Worm (Caenorhabditis elegans) whole organism, L3 larva: Measurements from ENCODE around the gene mans-2.

Experiments used
- ZK546.5 ChIP-seq: sonication (generic microtip); optimal IDR thresholded peaks from 2 replicates; lab custom pipeline; 2017; ENCODE audit warnings: missing biosample characterization, missing genetic modification characterization
- ceh-16 ChIP-seq: sonication (generic microtip); optimal IDR thresholded peaks from 2 replicates; lab custom pipeline; 2017; ENCODE audit warnings: missing biosample characterization, missing genetic modification characterization
- ceh-28 ChIP-seq: fragments of 150-350 bp; optimal IDR thresholded peaks from 2 replicates; lab custom pipeline; 2014; ENCODE audit warnings: missing biosample characterization, missing genetic modification reagents, missing genetic modification characterization
- daf-12 ChIP-seq: fragments of 150-350 bp; optimal IDR thresholded peaks from 2 replicates; lab custom pipeline; 2014; ENCODE audit warnings: missing biosample characterization, missing genetic modification reagents, missing genetic modification characterization
- egl-27 ChIP-seq: sonication (generic microtip); optimal IDR thresholded peaks from 4 replicates; lab custom pipeline; 2017; ENCODE audit warnings: missing biosample characterization, missing genetic modification reagents, missing genetic modification characterization
- egl-5 ChIP-seq: fragments of 150-350 bp; optimal IDR thresholded peaks from 2 replicates; lab custom pipeline; 2017; ENCODE audit warnings: missing biosample characterization, missing genetic modification reagents, missing genetic modification characterization, inconsistent platforms
- elt-1 ChIP-seq: fragments of 150-350 bp; optimal IDR thresholded peaks from 2 replicates; lab custom pipeline; 2014; ENCODE audit warnings: missing biosample characterization, missing genetic modification characterization
- elt-2 ChIP-seq: sonication (generic microtip); optimal IDR thresholded peaks from 2 replicates; lab custom pipeline; 2016; ENCODE audit warnings: missing genetic modification reagents, mild to moderate bottlenecking, missing genetic modification characterization, missing compliant biosample characterization
- eor-1 ChIP-seq, 2 experiments: fragments of 150-350 bp; optimal IDR thresholded peaks; 2 replicates each; lab custom pipeline; 2014 to 2018; ENCODE audit warnings: missing biosample characterization in 2 of 2, missing genetic modification characterization in 2 of 2
- fkh-10 ChIP-seq: sonication (generic microtip); optimal IDR thresholded peaks from 2 replicates; lab custom pipeline; 2017; ENCODE audit warnings: missing biosample characterization, missing genetic modification reagents, missing genetic modification characterization
- fkh-2 ChIP-seq: fragments of 150-350 bp; optimal IDR thresholded peaks from 2 replicates; lab custom pipeline; 2014; ENCODE audit warnings: missing biosample characterization, missing genetic modification reagents, missing genetic modification characterization
- fos-1 ChIP-seq: fragments of 150-350 bp; optimal IDR thresholded peaks from 2 replicates; lab custom pipeline; 2014; ENCODE audit warnings: missing biosample characterization, missing genetic modification characterization
- jun-1 ChIP-seq: fragments of 150-350 bp; optimal IDR thresholded peaks from 2 replicates; lab custom pipeline; 2014; ENCODE audit warnings: missing biosample characterization, missing genetic modification reagents, missing genetic modification characterization
- lin-15B ChIP-seq: fragments of 150-350 bp; optimal IDR thresholded peaks from 2 replicates; lab custom pipeline; 2014; ENCODE audit warnings: missing biosample characterization, missing genetic modification characterization
- lin-39 ChIP-seq: fragments of 150-350 bp; optimal IDR thresholded peaks from 2 replicates; lab custom pipeline; 2018; ENCODE audit warnings: missing biosample characterization, missing genetic modification reagents, missing genetic modification characterization
- lsy-12 ChIP-seq: sonication (generic microtip); optimal IDR thresholded peaks from 2 replicates; lab custom pipeline; 2016; ENCODE audit warnings: mild to moderate bottlenecking, missing genetic modification characterization, missing compliant biosample characterization
- nfya-1 ChIP-seq: sonication (generic microtip); optimal IDR thresholded peaks from 2 replicates; lab custom pipeline; 2017; ENCODE audit warnings: missing genetic modification characterization, mild to moderate bottlenecking, missing compliant biosample characterization, antibody characterized with exemption, moderate library complexity; ENCODE audit not compliant: insufficient read depth
- nhr-11 ChIP-seq: fragments of 150-350 bp; optimal IDR thresholded peaks from 2 replicates; lab custom pipeline; 2014; ENCODE audit warnings: missing biosample characterization, missing genetic modification characterization
- nhr-237 ChIP-seq: fragments of 150-350 bp; optimal IDR thresholded peaks from 2 replicates; lab custom pipeline; 2014; ENCODE audit warnings: missing biosample characterization, missing genetic modification characterization
- nhr-28 ChIP-seq: fragments of 150-350 bp; optimal IDR thresholded peaks from 2 replicates; lab custom pipeline; 2014; ENCODE audit warnings: missing biosample characterization, missing genetic modification characterization
- nhr-43 ChIP-seq: sonication (generic microtip); optimal IDR thresholded peaks from 2 replicates; lab custom pipeline; 2016; ENCODE audit warnings: mild to moderate bottlenecking, missing genetic modification characterization, missing compliant biosample characterization; ENCODE audit not compliant: poor library complexity, severe bottlenecking
- pha-4 ChIP-seq: fragments of 150-350 bp; optimal IDR thresholded peaks from 2 replicates; lab custom pipeline; 2014; ENCODE audit warnings: missing biosample characterization, missing genetic modification reagents, missing genetic modification characterization
- pqm-1 ChIP-seq: fragments of 150-350 bp; optimal IDR thresholded peaks from 2 replicates; lab custom pipeline; 2017; ENCODE audit warnings: missing biosample characterization, missing genetic modification characterization, inconsistent platforms
- sea-2 ChIP-seq: fragments of 150-350 bp; sonication (generic microtip); optimal IDR thresholded peaks from 4 replicates; lab custom pipeline; 2014; ENCODE audit warnings: missing biosample characterization, missing genetic modification reagents, missing genetic modification characterization
- skn-1 ChIP-seq: fragments of 150-350 bp; optimal IDR thresholded peaks from 2 replicates; lab custom pipeline; 2014; ENCODE audit warnings: missing biosample characterization, missing genetic modification characterization
- snpc-4 ChIP-seq: fragments of 150-350 bp; optimal IDR thresholded peaks from 2 replicates; lab custom pipeline; 2014; ENCODE audit warnings: missing biosample characterization, missing genetic modification characterization
- zag-1 ChIP-seq: fragments of 150-350 bp; optimal IDR thresholded peaks from 2 replicates; lab custom pipeline; 2014; ENCODE audit warnings: missing biosample characterization, missing genetic modification characterization

mans-2 gene

ce11 chrV:11978179-11978578 lies 7.1 kb downstream of the mans-2 start, which contains the start of gene mif-2:
Gene mif-2 (minus strand): TSS chrV:11978459.
- no peak for TF ChIP-seq pqm-1 (tag; lab: Kevin White, UChicago)
- no peak for TF ChIP-seq snpc-4
- TF ChIP-seq fkh-2: no peak
- no peak for TF ChIP-seq skn-1 (tag; lab: Kevin White, UChicago)
- no peak for TF ChIP-seq ceh-16 (tag; lab: Kevin White, UChicago)
- no peak for TF ChIP-seq egl-27 (tag; lab: Kevin White, UChicago)
- no peak for TF ChIP-seq elt-1
- TF ChIP-seq eor-1 (tag; optimal IDR thresholded peaks at IDR 0.05; lab: Kevin White, UChicago): no peak
- no peak for TF ChIP-seq nhr-237 (tag; lab: Kevin White, UChicago)
- TF ChIP-seq fos-1 (tag; lab: Kevin White, UChicago): no peak

ce11 chrV:11976734-11977133 lies 8.6 kb downstream of the mans-2 start:
- TF ChIP-seq nhr-11 (no peak), lsy-12 (tag; lab: Kevin White, UChicago) (no peak), snpc-4 (no peak), pqm-1 (tag; lab: Kevin White, UChicago) (peak; percentile 85), ceh-16 (tag; lab: Kevin White, UChicago) (no peak), nhr-28 (tag; lab: Kevin White, UChicago) (no peak), jun-1 (peak; percentile 68), elt-1 (no peak), elt-2 (tag; lab: Kevin White, UChicago) (peak; percentile 91)

ce11 chrV:11975233-11975632 lies 10.1 kb downstream of the mans-2 start, which contains the start of gene cpr-1:
Gene cpr-1 (plus strand): TSS chrV:11975551.
- TF ChIP-seq elt-2 (tag; lab: Kevin White, UChicago) (peak; percentile 99), pqm-1 (tag; lab: Kevin White, UChicago) (peak; percentile 86), lin-39 (tag; lab: Kevin White, UChicago) (no peak), fos-1 (tag; lab: Kevin White, UChicago) (no peak), pha-4 (tag; lab: Kevin White, UChicago) (peak; percentile 21), jun-1 (peak; percentile 71), lin-15B (tag; lab: Kevin White, UChicago) (no peak)
- TF ChIP-seq, all 47 proteins: peak for 4

DNA sequence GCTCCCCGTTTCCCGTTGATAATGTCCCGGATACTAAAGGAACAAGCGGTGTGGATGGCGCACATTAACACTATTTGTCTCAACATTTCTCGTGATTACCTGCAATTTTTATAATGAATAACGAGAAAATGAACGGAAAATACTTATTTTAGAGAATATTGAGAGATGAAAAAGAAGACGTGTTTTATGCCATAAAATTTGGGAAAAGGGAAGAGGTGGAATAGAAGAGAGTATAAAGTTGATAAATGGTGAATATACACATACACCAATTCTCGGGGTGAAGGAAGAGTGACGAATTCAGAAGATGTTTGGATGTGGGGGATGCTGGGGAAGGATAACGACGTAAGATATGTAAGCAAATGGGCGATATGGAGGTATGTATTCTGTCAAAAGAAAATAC lies 20.6 kb downstream of the mans-2 start, which contains the start of gene F58H1.7:
Gene F58H1.7, minus strand, starts transcription at position 101 of the 400 bp plus-strand sequence.
- TF ChIP-seq sea-2 (GFP tag; lab: Kevin White, UChicago) (no peak), fkh-10 (GFP tag; lab: Kevin White, UChicago) (no peak), eor-1 (tag; optimal IDR thresholded peaks at IDR 0.05; lab: Kevin White, UChicago) (no peak), nfya-1 (tag; lab: Kevin White, UChicago) (no peak), egl-5 (no peak), elt-2 (tag; lab: Kevin White, UChicago) (no peak), ceh-16 (tag; lab: Kevin White, UChicago) (no peak)

- TF ChIP-seq snpc-4 (no peak), elt-1 (no peak), fkh-2 (no peak), nhr-43 (tag; lab: Kevin White, UChicago) (no peak), fkh-10 (GFP tag; lab: Kevin White, UChicago) (peak; percentile 28), ceh-28 (tag; lab: Kevin White, UChicago) (no peak), daf-12 (no peak), lin-39 (tag; lab: Kevin White, UChicago) (no peak)
Observed at ce11 chrV:11960831-11961190, 24.5 kb downstream of the mans-2 start.

ce11 chrV:11960084-11960830 lies 25.0 kb downstream of the mans-2 start:
- no peak for TF ChIP-seq zag-1
- TF ChIP-seq lin-39 (tag; lab: Kevin White, UChicago): peak; percentile 38
- TF ChIP-seq jun-1: no peak
- TF ChIP-seq ZK546.5 (tag; lab: Kevin White, UChicago): no peak
